Fruit fly (Drosophila melanogaster) whole organism, embryonic: ENCODE data around the gene Dnaaf4.

Experiments
- Abd-B ChIP-seq: fragments of 200-800 bp; sonication (Bioruptor generic); optimal IDR thresholded peaks from 2 replicates; lab custom pipeline; 2018; ENCODE audit warnings: missing biosample characterization, mild to moderate bottlenecking, missing genetic modification characterization, moderate library complexity
- Adf1 ChIP-seq: fragments of 200-800 bp; sonication (Bioruptor generic); IDR thresholded peaks from 2 replicates; pipeline ENCODE4 v1.3.6; 2022; ENCODE audit warnings: missing biosample characterization, missing genetic modification characterization
- Aef1 ChIP-seq: fragments of 200-800 bp; sonication (Bioruptor generic); IDR thresholded peaks from 3 replicates; pipeline ENCODE4 v1.3.6; 2022; ENCODE audit warnings: missing biosample characterization, missing genetic modification characterization
- BEAF-32 ChIP-seq: fragments of 200-800 bp; sonication (Bioruptor generic); optimal IDR thresholded peaks from 3 replicates; lab custom pipeline; 2017; ENCODE audit warnings: missing biosample characterization, missing genetic modification characterization, mild to moderate bottlenecking, moderate library complexity, missing genetic modification reagents
- Blimp-1 ChIP-seq: fragments of 200-800 bp; sonication (Bioruptor generic); optimal IDR thresholded peaks from 3 replicates; lab custom pipeline; 2018; ENCODE audit warnings: missing biosample characterization, missing genetic modification characterization, mild to moderate bottlenecking, moderate library complexity, missing genetic modification reagents
- C15 ChIP-seq: fragments of 200-800 bp; sonication (Bioruptor generic); IDR thresholded peaks from 3 replicates; pipeline ENCODE4 v1.3.6; 2022; ENCODE audit warnings: missing biosample characterization, missing genetic modification characterization
- CG10462 ChIP-seq: fragments of 200-800 bp; sonication (Bioruptor generic); optimal IDR thresholded peaks from 2 replicates; lab custom pipeline; 2016; ENCODE audit warnings: missing biosample characterization, missing genetic modification characterization
- CG10565 ChIP-seq: fragments of 200-800 bp; sonication (Bioruptor generic); optimal IDR thresholded peaks from 3 replicates; lab custom pipeline; 2016; ENCODE audit warnings: missing biosample characterization, mild to moderate bottlenecking, missing genetic modification characterization
- CG11560 ChIP-seq: fragments of 200-800 bp; sonication (Bioruptor generic); IDR thresholded peaks from 3 replicates; pipeline ENCODE4 v1.3.6; 2022; ENCODE audit warnings: missing biosample characterization, missing genetic modification characterization
- CG1233 ChIP-seq: fragments of 200-800 bp; sonication (Bioruptor generic); optimal IDR thresholded peaks from 4 replicates; lab custom pipeline; 2018; ENCODE audit warnings: missing biosample characterization, mild to moderate bottlenecking, missing genetic modification characterization
- CG12659 ChIP-seq: fragments of 200-800 bp; sonication (Bioruptor generic); optimal IDR thresholded peaks from 3 replicates; lab custom pipeline; 2017; ENCODE audit warnings: mild to moderate bottlenecking, missing biosample characterization, missing genetic modification reagents, missing genetic modification characterization
- CG12744 ChIP-seq: fragments of 200-800 bp; sonication (Bioruptor generic); optimal IDR thresholded peaks from 2 replicates; lab custom pipeline; 2016; ENCODE audit warnings: missing biosample characterization, missing genetic modification characterization
- CG14014 ChIP-seq: fragments of 200-800 bp; sonication (Bioruptor generic); IDR thresholded peaks from 2 replicates; pipeline ENCODE4 v1.3.6; 2022; ENCODE audit warnings: missing biosample characterization, missing genetic modification characterization
- CG14667 ChIP-seq: fragments of 200-800 bp; sonication (Bioruptor generic); IDR thresholded peaks from 2 replicates; pipeline ENCODE4 v1.3.6; 2022; ENCODE audit warnings: missing biosample characterization, missing genetic modification characterization
- CG17802 ChIP-seq: fragments of 200-800 bp; sonication (Bioruptor generic); optimal IDR thresholded peaks from 2 replicates; lab custom pipeline; 2018; ENCODE audit warnings: missing biosample characterization, mild to moderate bottlenecking, missing genetic modification characterization, moderate library complexity
- CG1792 ChIP-seq: fragments of 200-800 bp; sonication (Bioruptor generic); optimal IDR thresholded peaks from 2 replicates; lab custom pipeline; 2016; ENCODE audit warnings: missing biosample characterization, missing genetic modification characterization
- CG18011 ChIP-seq: fragments of 200-800 bp; sonication (Bioruptor generic); optimal IDR thresholded peaks from 2 replicates; lab custom pipeline; 2017; ENCODE audit warnings: missing biosample characterization, missing genetic modification characterization, mild to moderate bottlenecking, moderate library complexity, missing genotype
- CG18262 ChIP-seq: fragments of 200-800 bp; optimal IDR thresholded peaks from 3 replicates; lab custom pipeline; 2019; ENCODE audit warnings: missing biosample characterization, mild to moderate bottlenecking, missing genetic modification characterization, moderate library complexity
- CG1832 ChIP-seq: fragments of 200-800 bp; sonication (Bioruptor generic); optimal IDR thresholded peaks from 2 replicates; lab custom pipeline; 2017; ENCODE audit warnings: missing biosample characterization, mild to moderate bottlenecking, missing genetic modification characterization, inconsistent platforms
- CG2889 ChIP-seq: fragments of 200-800 bp; sonication (Bioruptor generic); IDR thresholded peaks from 3 replicates; pipeline ENCODE4 v1.3.6; 2022; ENCODE audit warnings: missing biosample characterization, missing genetic modification characterization
- CG4328 ChIP-seq: fragments of 200-800 bp; sonication (Bioruptor generic); optimal IDR thresholded peaks from 3 replicates; lab custom pipeline; 2017; ENCODE audit warnings: missing biosample characterization, missing genetic modification reagents, missing genetic modification characterization
- CG4404 ChIP-seq: fragments of 200-800 bp; sonication (Bioruptor generic); IDR thresholded peaks from 2 replicates; pipeline ENCODE4 v1.3.6; 2022; ENCODE audit warnings: missing biosample characterization, missing genetic modification characterization
- CG4424 ChIP-seq: fragments of 200-800 bp; sonication (Bioruptor generic); optimal IDR thresholded peaks from 3 replicates; lab custom pipeline; 2016; ENCODE audit warnings: missing biosample characterization, missing genetic modification characterization
- CG6791 ChIP-seq: fragments of 200-800 bp; sonication (Bioruptor generic); IDR thresholded peaks from 3 replicates; pipeline ENCODE4 v1.3.6; 2022; ENCODE audit warnings: missing biosample characterization, missing genetic modification characterization; ENCODE audit not compliant: partially characterized antibody
- CG7928 ChIP-seq: fragments of 200-800 bp; sonication (Bioruptor generic); optimal IDR thresholded peaks from 2 replicates; lab custom pipeline; 2017; ENCODE audit warnings: missing biosample characterization, mild to moderate bottlenecking, missing genetic modification characterization
- CG7963 ChIP-seq: fragments of 200-800 bp; sonication (Bioruptor generic); IDR thresholded peaks from 3 replicates; pipeline ENCODE4 v1.3.6; 2022; ENCODE audit warnings: missing biosample characterization, missing genetic modification characterization; ENCODE audit not compliant: partially characterized antibody
- CG8281 ChIP-seq: fragments of 200-800 bp; sonication (Bioruptor generic); optimal IDR thresholded peaks from 2 replicates; lab custom pipeline; 2018; ENCODE audit warnings: missing biosample characterization, mild to moderate bottlenecking, missing genetic modification characterization, moderate library complexity
- CG8765 ChIP-seq: fragments of 200-800 bp; sonication (Bioruptor generic); IDR thresholded peaks from 2 replicates; pipeline ENCODE4 v1.3.6; 2022; ENCODE audit warnings: missing biosample characterization, missing genetic modification characterization
- CG9437 ChIP-seq: fragments of 200-800 bp; sonication (Bioruptor generic); optimal IDR thresholded peaks from 2 replicates; lab custom pipeline; 2018; ENCODE audit warnings: missing biosample characterization, mild to moderate bottlenecking, missing genetic modification characterization
- CHES-1-like ChIP-seq: fragments of 200-800 bp; sonication (Bioruptor generic); optimal IDR thresholded peaks from 2 replicates; lab custom pipeline; 2016; ENCODE audit warnings: missing biosample characterization, missing genetic modification characterization
- Dbx ChIP-seq: fragments of 200-800 bp; sonication (Bioruptor generic); IDR thresholded peaks from 3 replicates; pipeline ENCODE4 v1.3.6; 2022; ENCODE audit warnings: missing biosample characterization, missing genetic modification characterization
- Dll ChIP-seq: fragments of 200-800 bp; sonication (Bioruptor generic); IDR thresholded peaks from 4 replicates; pipeline ENCODE4 v1.3.6; 2022; ENCODE audit warnings: missing biosample characterization, missing genetic modification characterization; ENCODE audit not compliant: partially characterized antibody
- Hr51 ChIP-seq, 2 experiments: fragments of 200-800 bp; sonication (Bioruptor generic); optimal IDR thresholded peaks; 2 replicates in 1 of 2; 3 replicates in 1 of 2; lab custom pipeline; 2016 to 2018; ENCODE audit warnings: missing biosample characterization in 2 of 2, missing genetic modification characterization in 2 of 2, mild to moderate bottlenecking in 1 of 2, moderate library complexity in 1 of 2
- Mes4 ChIP-seq: fragments of 200-800 bp; sonication (Bioruptor generic); optimal IDR thresholded peaks from 2 replicates; lab custom pipeline; 2016; ENCODE audit warnings: missing biosample characterization, missing genetic modification characterization
- Sry-δ ChIP-seq: fragments of 200-800 bp; sonication (Bioruptor generic); optimal IDR thresholded peaks from 2 replicates; lab custom pipeline; 2016; ENCODE audit warnings: missing biosample characterization, missing genetic modification characterization
- Ssrp ChIP-seq: fragments of 200-800 bp; sonication (Bioruptor generic); optimal IDR thresholded peaks from 2 replicates; lab custom pipeline; 2018; ENCODE audit warnings: missing biosample characterization, mild to moderate bottlenecking, missing genetic modification characterization, moderate library complexity
- bcd ChIP-seq: fragments of 200-800 bp; sonication (Bioruptor generic); optimal IDR thresholded peaks from 2 replicates; lab custom pipeline; 2017; ENCODE audit warnings: missing biosample characterization, mild to moderate bottlenecking, missing genetic modification characterization
- chn ChIP-seq: fragments of 200-800 bp; sonication (Bioruptor generic); optimal IDR thresholded peaks from 2 replicates; lab custom pipeline; 2016; ENCODE audit warnings: missing biosample characterization, missing genetic modification characterization
- crol ChIP-seq: fragments of 200-800 bp; sonication (Bioruptor generic); IDR thresholded peaks from 2 replicates; pipeline ENCODE4 v1.3.6; 2022; ENCODE audit warnings: missing biosample characterization, missing genetic modification characterization
- eyg ChIP-seq: fragments of 200-800 bp; sonication (Bioruptor generic); optimal IDR thresholded peaks from 3 replicates; lab custom pipeline; 2016; ENCODE audit warnings: missing biosample characterization, missing genetic modification characterization
- grau ChIP-seq: fragments of 200-800 bp; optimal IDR thresholded peaks from 3 replicates; lab custom pipeline; 2019; ENCODE audit warnings: missing biosample characterization, mild to moderate bottlenecking, missing genetic modification characterization, moderate library complexity
- lola ChIP-seq, 3 experiments: fragments of >200 bp in 2 of 3; fragments of 200-800 bp in 1 of 3; sonication (Bioruptor generic) in 1 of 3; optimal IDR thresholded peaks; 2 replicates each; lab custom pipeline; 2017 to 2019; ENCODE audit warnings: missing biosample characterization in 3 of 3, missing genetic modification characterization in 3 of 3, mild to moderate bottlenecking in 1 of 3, moderate library complexity in 1 of 3
- nerfin-1 ChIP-seq: fragments of 200-800 bp; sonication (Bioruptor generic); optimal IDR thresholded peaks from 3 replicates; lab custom pipeline; 2019; ENCODE audit warnings: missing biosample characterization, mild to moderate bottlenecking, missing genetic modification characterization, moderate library complexity
- peb ChIP-seq: fragments of 200-800 bp; sonication (Bioruptor generic); IDR thresholded peaks from 2 replicates; pipeline ENCODE4 v1.3.6; 2022; ENCODE audit warnings: missing biosample characterization, missing genetic modification characterization
- tio ChIP-seq: fragments of 200-800 bp; sonication (Bioruptor generic); optimal IDR thresholded peaks from 2 replicates; lab custom pipeline; 2017; ENCODE audit warnings: missing biosample characterization, missing genetic modification characterization, inconsistent platforms
- tll ChIP-seq, 2 experiments: fragments of 200-800 bp in 1 of 2; fragments of >200 bp in 1 of 2; sonication (Bioruptor generic) in 1 of 2; optimal IDR thresholded peaks; 2 replicates each; lab custom pipeline; 2017 to 2019; ENCODE audit warnings: missing biosample characterization in 2 of 2, missing genetic modification characterization in 2 of 2, mild to moderate bottlenecking in 1 of 2, moderate library complexity in 1 of 2
- twi ChIP-seq: fragments of 200-800 bp; optimal IDR thresholded peaks from 2 replicates; lab custom pipeline; 2019; ENCODE audit warnings: missing biosample characterization, mild to moderate bottlenecking, missing genetic modification characterization, moderate library complexity
- zen ChIP-seq: fragments of 200-800 bp; sonication (Bioruptor generic); optimal IDR thresholded peaks from 3 replicates; lab custom pipeline; 2018; ENCODE audit warnings: missing biosample characterization, mild to moderate bottlenecking, missing genetic modification characterization, moderate library complexity
- zen2 ChIP-seq: fragments of 200-800 bp; sonication (Bioruptor generic); IDR thresholded peaks from 3 replicates; pipeline ENCODE4 v1.3.6; 2022; ENCODE audit warnings: missing biosample characterization, missing genetic modification characterization; ENCODE audit not compliant: partially characterized antibody

Gene Dnaaf4

DNA sequence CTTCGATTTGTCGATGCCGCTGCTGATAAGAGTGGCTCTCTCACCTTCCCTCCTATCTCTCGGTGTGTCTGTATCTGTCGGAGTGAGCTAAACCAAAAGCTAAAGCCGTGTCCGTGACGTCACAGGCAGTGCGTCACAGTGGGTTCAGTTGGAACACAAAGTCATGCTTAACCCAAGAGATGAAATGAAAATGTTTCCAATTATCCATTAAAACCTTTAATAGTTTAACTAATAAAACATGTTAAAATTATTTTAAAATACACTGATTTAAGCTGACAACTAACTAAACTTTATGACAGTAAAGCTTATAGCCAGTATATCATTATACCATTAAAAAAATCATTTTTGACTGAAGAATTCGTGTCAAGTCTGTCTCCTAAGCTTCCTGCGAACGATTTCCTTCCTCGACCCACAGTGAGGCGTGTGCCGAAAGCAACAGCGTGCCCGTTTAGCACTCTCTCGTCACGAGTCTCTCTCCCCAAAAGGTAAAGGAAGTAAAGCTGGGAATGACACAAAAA is 8.4 kb downstream of the Dnaaf4 start, which contains the start of gene Idua (continued):
- TF ChIP-seq Blimp-1 (GFP tag; lab: Kevin White, UChicago) (no peak), CG4328 (GFP tag; lab: Kevin White, UChicago) (peak; percentile 41), bcd (GFP tag; lab: Kevin White, UChicago) (peak; percentile 78), zen (tag; lab: Kevin White, UChicago) (no peak), C15 (GFP tag; lab: Robert Waterston, UW) (no peak), CHES-1-like (GFP tag; lab: Kevin White, UChicago) (no peak), Dll (no peak), Adf1 (GFP tag; lab: Robert Waterston, UW) (no peak; the same call in 1 of the 2 replicates), Hr51 (GFP tag; optimal IDR thresholded peaks at IDR 0.05; lab: Kevin White, UChicago) (peak in 1 of 2 experiments; percentile 21), CG10565 (no peak), BEAF-32 (GFP tag; lab: Kevin White, UChicago) (no peak), CG10462 (GFP tag; lab: Kevin White, UChicago) (no peak), CG18011 (GFP tag; lab: Kevin White, UChicago) (peak; percentile 41), CG7928 (no peak), CG6791 (GFP tag; lab: Robert Waterston, UW) (no peak), crol (GFP tag; lab: Robert Waterston, UW) (no peak), CG4424 (GFP tag; lab: Kevin White, UChicago) (peak; percentile 68), CG1233 (GFP tag; lab: Kevin White, UChicago) (peak; percentile 58), CG14667 (GFP tag; lab: Robert Waterston, UW) (peak; percentile 53), CG12744 (GFP tag; lab: Kevin White, UChicago) (no peak), CG18262 (tag; lab: Kevin White, UChicago) (no peak), zen2 (GFP tag; lab: Robert Waterston, UW) (no peak), Aef1 (peak; percentile 47; the same call in 2 of the 3 replicates), CG4404 (GFP tag; lab: Robert Waterston, UW) (0 out of 2 replicates have a peak, but pooled peaks have one; percentile 24), CG7963 (GFP tag; lab: Robert Waterston, UW) (no peak), CG11560 (tag; lab: Robert Waterston, UW) (no peak), chn (GFP tag; lab: Kevin White, UChicago) (no peak), CG14014 (peak; percentile 77), CG8765 (GFP tag; lab: Robert Waterston, UW) (no peak), CG17802 (tag; lab: Kevin White, UChicago) (no peak), CG8281 (tag; lab: Kevin White, UChicago) (peak; percentile 31), Mes4 (no peak), CG9437 (GFP tag; lab: Kevin White, UChicago) (peak; percentile 57), tio (GFP tag; lab: Kevin White, UChicago) (peak; percentile 55), lola (GFP tag; optimal IDR thresholded peaks at IDR 0.05; lab: Kevin White, UChicago) (peak in 1 of 3 experiments; percentile 36), CG1792 (no peak), Sry-δ (GFP tag; lab: Kevin White, UChicago) (no peak), CG2889 (GFP tag; lab: Robert Waterston, UW) (0 out of 3 replicates have a peak, but pooled peaks have one; percentile 29), tll (GFP tag; optimal IDR thresholded peaks at IDR 0.05; lab: Kevin White, UChicago) (no peak), twi (tag; lab: Kevin White, UChicago) (no peak), Abd-B (GFP tag; lab: Kevin White, UChicago) (peak; percentile 13), Ssrp (tag; lab: Kevin White, UChicago) (peak; percentile 58), nerfin-1 (tag; lab: Kevin White, UChicago) (no peak), CG1832 (no peak), Dbx (GFP tag; lab: Robert Waterston, UW) (peak; percentile 37; the same call in 1 of the 3 replicates), eyg (no peak), CG12659 (peak; percentile 83), peb (GFP tag; lab: Robert Waterston, UW) (peak; percentile 61), grau (tag; lab: Kevin White, UChicago) (peak; percentile 83)
